In genomic region chr3R:14625215-14626156, dm6 we compare ENCODE assay signal across 1 fruit fly cellular context.
TF ChIP-seq lines count a peak whose summit lies in the region.

TSS of gene put (minus strand) at chr3R:14625703.
TSS of gene His4r (plus strand) at chr3R:14625755.

TF ChIP-seq in whole organism, embryonic, 481 proteins besides CTCF, POLR2A, EP300 and RAD21 (continued from another document and continues in another):
- TF ChIP-seq CG10565 (GFP tag; optimal IDR thresholded peaks at IDR 0.05; lab: Kevin White, UChicago) (no peak), Dfd (GFP tag; optimal IDR thresholded peaks at IDR 0.05; lab: Kevin White, UChicago) (no peak), CG7745 (tag; optimal IDR thresholded peaks at IDR 0.05; lab: Kevin White, UChicago) (no peak), B-H2 (GFP tag; optimal IDR thresholded peaks at IDR 0.05; lab: Kevin White, UChicago) (no peak), caup (GFP tag; optimal IDR thresholded peaks at IDR 0.05; lab: Kevin White, UChicago; ENCODE audit: severe bottlenecking) (no peak), CG7357 (GFP tag; IDR thresholded peaks at IDR 0.05; lab: Robert Waterston, UW) (no peak), CkIIα-i1 (GFP tag; IDR thresholded peaks at IDR 0.05; lab: Robert Waterston, UW) (no peak), CG5953 (GFP tag; IDR thresholded peaks at IDR 0.05; lab: Robert Waterston, UW) (no peak), slou (GFP tag; optimal IDR thresholded peaks at IDR 0.05; lab: Kevin White, UChicago) (no peak), CG18262 (tag; optimal IDR thresholded peaks at IDR 0.05; lab: Kevin White, UChicago) (no peak), Mrtf (GFP tag; IDR thresholded peaks at IDR 0.05; lab: Robert Waterston, UW) (no peak), ftz-f1 (GFP tag; optimal IDR thresholded peaks at IDR 0.05; lab: Kevin White, UChicago) (peak; percentile 1), CG17328 (GFP tag; IDR thresholded peaks at IDR 0.05; lab: Robert Waterston, UW) (no peak), CG7556 (GFP tag; optimal IDR thresholded peaks at IDR 0.05; lab: Kevin White, UChicago) (no peak), dm (GFP tag; optimal IDR thresholded peaks at IDR 0.05; lab: Kevin White, UChicago) (peak; percentile 37), tin (GFP tag; optimal IDR thresholded peaks at IDR 0.05; lab: Kevin White, UChicago) (peak; percentile 9), unpg (GFP tag; optimal IDR thresholded peaks at IDR 0.05; lab: Kevin White, UChicago) (peak; percentile 36), CG2712 (tag; optimal IDR thresholded peaks at IDR 0.05; lab: Kevin White, UChicago) (peak; percentile 40), CG42726 (GFP tag; IDR thresholded peaks at IDR 0.05; lab: Robert Waterston, UW; ENCODE audit: partially characterized antibody) (0 out of 2 replicates have a peak, but pooled peaks have one; percentile 16), CG7786 (GFP tag; optimal IDR thresholded peaks at IDR 0.05; lab: Kevin White, UChicago) (peak; percentile 18), CG1529 (GFP tag; optimal IDR thresholded peaks at IDR 0.05; lab: Kevin White, UChicago) (no peak), run (tag; optimal IDR thresholded peaks at IDR 0.05; lab: Kevin White, UChicago) (no peak), Chrac-16 (GFP tag; optimal IDR thresholded peaks at IDR 0.05; lab: Kevin White, UChicago) (no peak), Side (GFP tag; optimal IDR thresholded peaks at IDR 0.05; lab: Kevin White, UChicago) (peak; percentile 31), Fer1 (GFP tag; optimal IDR thresholded peaks at IDR 0.05; lab: Kevin White, UChicago) (no peak), CG15269 (tag; optimal IDR thresholded peaks at IDR 0.05; lab: Kevin White, UChicago) (no peak), Scr (GFP tag; IDR thresholded peaks at IDR 0.05; lab: Robert Waterston, UW; ENCODE audit: partially characterized antibody) (peak; percentile 59), exex (tag; optimal IDR thresholded peaks at IDR 0.05; lab: Kevin White, UChicago) (no peak), ab (GFP tag; optimal IDR thresholded peaks at IDR 0.05; lab: Kevin White, UChicago) (no peak), Hr39 (optimal IDR thresholded peaks at IDR 0.05; lab: Kevin White, UChicago) (no peak), CG2129 (GFP tag; IDR thresholded peaks at IDR 0.05; lab: Robert Waterston, UW; ENCODE audit: partially characterized antibody) (no peak), org-1 (GFP tag; optimal IDR thresholded peaks at IDR 0.05; lab: Kevin White, UChicago) (no peak), cato (GFP tag; optimal IDR thresholded peaks at IDR 0.05; lab: Kevin White, UChicago; ENCODE audit: borderline replicate concordance) (no peak), Blimp-1 (GFP tag; optimal IDR thresholded peaks at IDR 0.05; lab: Kevin White, UChicago) (no peak), Trl (optimal IDR thresholded peaks at IDR 0.05; lab: Kevin White, UChicago) (no peak), Trl (GFP tag; optimal IDR thresholded peaks at IDR 0.05; lab: Kevin White, UChicago) (no peak), slp2 (GFP tag; optimal IDR thresholded peaks at IDR 0.05; lab: Kevin White, UChicago) (no peak), Pdp1 (GFP tag; optimal IDR thresholded peaks at IDR 0.05; lab: Kevin White, UChicago) (peak in 1 of 2 experiments; percentile 26), CG16779 (GFP tag; IDR thresholded peaks at IDR 0.05; lab: Robert Waterston, UW) (no peak), CG10654 (GFP tag; optimal IDR thresholded peaks at IDR 0.05; lab: Kevin White, UChicago) (no peak), CG12744 (GFP tag; optimal IDR thresholded peaks at IDR 0.05; lab: Kevin White, UChicago) (no peak), CG3163 (GFP tag; optimal IDR thresholded peaks at IDR 0.05; lab: Kevin White, UChicago) (no peak), CG6654 (GFP tag; optimal IDR thresholded peaks at IDR 0.05; lab: Kevin White, UChicago) (no peak), CG12769 (tag; optimal IDR thresholded peaks at IDR 0.05; lab: Kevin White, UChicago) (peak; percentile 45), CG8765 (GFP tag; IDR thresholded peaks at IDR 0.05; lab: Robert Waterston, UW) (no peak), ind (GFP tag; optimal IDR thresholded peaks at IDR 0.05; lab: Kevin White, UChicago) (no peak), Dad (GFP tag; optimal IDR thresholded peaks at IDR 0.05; lab: Kevin White, UChicago) (no peak), chm (GFP tag; IDR thresholded peaks at IDR 0.05; lab: Robert Waterston, UW) (no peak), fd102C (GFP tag; optimal IDR thresholded peaks at IDR 0.05; lab: Kevin White, UChicago) (no peak), crp (GFP tag; optimal IDR thresholded peaks at IDR 0.05; lab: Kevin White, UChicago) (peak in 1 of 2 experiments; percentile 23), wdn (GFP tag; IDR thresholded peaks at IDR 0.05; lab: Robert Waterston, UW) (no peak), Sox100B (GFP tag; optimal IDR thresholded peaks at IDR 0.05; lab: Kevin White, UChicago) (no peak), CG14965 (GFP tag; optimal IDR thresholded peaks at IDR 0.05; lab: Kevin White, UChicago; ENCODE audit: borderline replicate concordance) (no peak), tap (tag; optimal IDR thresholded peaks at IDR 0.05; lab: Kevin White, UChicago) (no peak), fu2 (GFP tag; optimal IDR thresholded peaks at IDR 0.05; lab: Kevin White, UChicago) (no peak), NC2β (GFP tag; optimal IDR thresholded peaks at IDR 0.05; lab: Kevin White, UChicago) (peak; percentile 56), CG13296 (GFP tag; optimal IDR thresholded peaks at IDR 0.05; lab: Kevin White, UChicago) (no peak), grau (tag; optimal IDR thresholded peaks at IDR 0.05; lab: Kevin White, UChicago) (peak; percentile 14), CG6813 (GFP tag; optimal IDR thresholded peaks at IDR 0.05; lab: Kevin White, UChicago) (no peak), CG1603 (tag; optimal IDR thresholded peaks at IDR 0.05; lab: Kevin White, UChicago) (peak; percentile 81), CG2199 (GFP tag; IDR thresholded peaks at IDR 0.05; lab: Robert Waterston, UW) (no peak; the same call in 2 of the 3 replicates), fd3F (GFP tag; optimal IDR thresholded peaks at IDR 0.05; lab: Kevin White, UChicago) (no peak), tx (GFP tag; optimal IDR thresholded peaks at IDR 0.05; lab: Kevin White, UChicago) (no peak), CG14050 (GFP tag; IDR thresholded peaks at IDR 0.05; lab: Robert Waterston, UW) (no peak), Hsf (GFP tag; optimal IDR thresholded peaks at IDR 0.05; lab: Kevin White, UChicago) (peak; percentile 6), nmo (GFP tag; optimal IDR thresholded peaks at IDR 0.05; lab: Kevin White, UChicago) (peak; percentile 59), dysf (GFP tag; IDR thresholded peaks at IDR 0.05; lab: Robert Waterston, UW) (no peak), pita (GFP tag; optimal IDR thresholded peaks at IDR 0.05; lab: Kevin White, UChicago) (no peak), nau (GFP tag; optimal IDR thresholded peaks at IDR 0.05; lab: Kevin White, UChicago) (no peak), CG10321 (GFP tag; IDR thresholded peaks at IDR 0.05; lab: Robert Waterston, UW) (no peak), Bgb (GFP tag; IDR thresholded peaks at IDR 0.05; lab: Robert Waterston, UW; ENCODE audit: partially characterized antibody) (peak; percentile 70; the same call in 1 of the 2 replicates), pho (GFP tag; optimal IDR thresholded peaks at IDR 0.05; lab: Kevin White, UChicago) (no peak), danr (GFP tag; IDR thresholded peaks at IDR 0.05; lab: Robert Waterston, UW) (no peak), CG8924 (tag; optimal IDR thresholded peaks at IDR 0.05; lab: Kevin White, UChicago) (peak; percentile 44), oc (tag; optimal IDR thresholded peaks at IDR 0.05; lab: Kevin White, UChicago) (no peak), Asciz (GFP tag; optimal IDR thresholded peaks at IDR 0.05; lab: Kevin White, UChicago) (no peak), eyg (GFP tag; optimal IDR thresholded peaks at IDR 0.05; lab: Kevin White, UChicago) (no peak), eve (GFP tag; optimal IDR thresholded peaks at IDR 0.05; lab: Kevin White, UChicago) (no peak), CG4707 (GFP tag; optimal IDR thresholded peaks at IDR 0.05; lab: Kevin White, UChicago) (no peak), CG17612 (GFP tag; IDR thresholded peaks at IDR 0.05; lab: Robert Waterston, UW) (no peak), pum (GFP tag; optimal IDR thresholded peaks at IDR 0.05; lab: Kevin White, UChicago) (no peak), CrebB (tag; optimal IDR thresholded peaks at IDR 0.05; lab: Kevin White, UChicago) (peak; percentile 45), CG3995 (GFP tag; optimal IDR thresholded peaks at IDR 0.05; lab: Kevin White, UChicago) (no peak), CG18476 (GFP tag; optimal IDR thresholded peaks at IDR 0.05; lab: Kevin White, UChicago) (no peak), mirr (GFP tag; optimal IDR thresholded peaks at IDR 0.05; lab: Kevin White, UChicago) (no peak), ato (GFP tag; IDR thresholded peaks at IDR 0.05; lab: Robert Waterston, UW; ENCODE audit: partially characterized antibody) (no peak), Doc3 (GFP tag; IDR thresholded peaks at IDR 0.05; lab: Robert Waterston, UW; ENCODE audit: partially characterized antibody) (0 out of 3 replicates have a peak, but pooled peaks have one; percentile 25), CG13624 (GFP tag; optimal IDR thresholded peaks at IDR 0.05; lab: Kevin White, UChicago) (peak; percentile 49), bowl (GFP tag; IDR thresholded peaks at IDR 0.05; lab: Robert Waterston, UW) (no peak), Rx (GFP tag; IDR thresholded peaks at IDR 0.05; lab: Robert Waterston, UW) (no peak), lov (optimal IDR thresholded peaks at IDR 0.05; lab: Kevin White, UChicago) (no peak), lov (GFP tag; IDR thresholded peaks at IDR 0.05; lab: Robert Waterston, UW) (0 out of 3 replicates have a peak, but pooled peaks have one; percentile 50), pnt (GFP tag; optimal IDR thresholded peaks at IDR 0.05; lab: Kevin White, UChicago) (no peak), zen (tag; optimal IDR thresholded peaks at IDR 0.05; lab: Kevin White, UChicago) (no peak), Sox102F (GFP tag; optimal IDR thresholded peaks at IDR 0.05; lab: Kevin White, UChicago) (no peak), CG15601 (tag; optimal IDR thresholded peaks at IDR 0.05; lab: Kevin White, UChicago) (peak; percentile 41), CG12942 (GFP tag; optimal IDR thresholded peaks at IDR 0.05; lab: Kevin White, UChicago) (no peak), pros (GFP tag; optimal IDR thresholded peaks at IDR 0.05; lab: Kevin White, UChicago) (peak; percentile 13), sens (GFP tag; lab: Kevin White, UChicago) (peak; percentile 93), tna (GFP tag; IDR thresholded peaks at IDR 0.05; lab: Robert Waterston, UW; ENCODE audit: partially characterized antibody) (peak; percentile 62), Taf1 (GFP tag; IDR thresholded peaks at IDR 0.05; lab: Robert Waterston, UW) (no peak), Doc2 (GFP tag; IDR thresholded peaks at IDR 0.05; lab: Robert Waterston, UW) (no peak), z (GFP tag; IDR thresholded peaks at IDR 0.05; lab: Robert Waterston, UW) (no peak), ems (GFP tag; optimal IDR thresholded peaks at IDR 0.05; lab: Kevin White, UChicago) (no peak), Deaf1 (tag; optimal IDR thresholded peaks at IDR 0.05; lab: Kevin White, UChicago) (peak; percentile 51), Kr (GFP tag; optimal IDR thresholded peaks at IDR 0.05; lab: Kevin White, UChicago) (no peak), CG6765 (GFP tag; optimal IDR thresholded peaks at IDR 0.05; lab: Kevin White, UChicago) (peak; percentile 10), CG11398 (GFP tag; optimal IDR thresholded peaks at IDR 0.05; lab: Kevin White, UChicago) (no peak), br (optimal IDR thresholded peaks at IDR 0.05; lab: Kevin White, UChicago) (no peak), PHDP (tag; optimal IDR thresholded peaks at IDR 0.05; lab: Kevin White, UChicago) (no peak), CG4820 (GFP tag; optimal IDR thresholded peaks at IDR 0.05; lab: Kevin White, UChicago) (no peak), Nf-YC (tag; optimal IDR thresholded peaks at IDR 0.05; lab: Kevin White, UChicago) (peak; percentile 30), pb (GFP tag; optimal IDR thresholded peaks at IDR 0.05; lab: Kevin White, UChicago) (no peak), dmrt11E (tag; optimal IDR thresholded peaks at IDR 0.05; lab: Kevin White, UChicago) (no peak), YL-1 (GFP tag; optimal IDR thresholded peaks at IDR 0.05; lab: Kevin White, UChicago) (peak; percentile 92), CG32532 (GFP tag; IDR thresholded peaks at IDR 0.05; lab: Robert Waterston, UW) (peak; percentile 19; the same call in 1 of the 2 replicates), pfk (GFP tag; optimal IDR thresholded peaks at IDR 0.05; lab: Kevin White, UChicago) (no peak), cwo (GFP tag; optimal IDR thresholded peaks at IDR 0.05; lab: Kevin White, UChicago) (no peak), crol (GFP tag; IDR thresholded peaks at IDR 0.05; lab: Robert Waterston, UW) (no peak), Usf (GFP tag; optimal IDR thresholded peaks at IDR 0.05; lab: Kevin White, UChicago) (no peak), hkb (optimal IDR thresholded peaks at IDR 0.05; lab: Kevin White, UChicago) (no peak), hkb (GFP tag; IDR thresholded peaks at IDR 0.05; lab: Robert Waterston, UW) (no peak), CG17802 (tag; optimal IDR thresholded peaks at IDR 0.05; lab: Kevin White, UChicago) (peak; percentile 42), CG12104 (GFP tag; optimal IDR thresholded peaks at IDR 0.05; lab: Kevin White, UChicago) (no peak), seq (GFP tag; IDR thresholded peaks at IDR 0.05; lab: Robert Waterston, UW) (peak; percentile 9; the same call in 1 of the 2 replicates), CG4404 (GFP tag; IDR thresholded peaks at IDR 0.05; lab: Robert Waterston, UW) (no peak), CG17568 (GFP tag; optimal IDR thresholded peaks at IDR 0.05; lab: Kevin White, UChicago) (no peak), Atf3 (GFP tag; optimal IDR thresholded peaks at IDR 0.05; lab: Kevin White, UChicago) (no peak), CHES-1-like (GFP tag; optimal IDR thresholded peaks at IDR 0.05; lab: Kevin White, UChicago) (peak; percentile 49), nom (GFP tag; optimal IDR thresholded peaks at IDR 0.05; lab: Kevin White, UChicago) (peak; percentile 47), stwl (tag; optimal IDR thresholded peaks at IDR 0.05; lab: Kevin White, UChicago) (peak; percentile 70), Meics (GFP tag; optimal IDR thresholded peaks at IDR 0.05; lab: Kevin White, UChicago) (peak; percentile 48), Jarid2 (GFP tag; optimal IDR thresholded peaks at IDR 0.05; lab: Kevin White, UChicago) (peak; percentile 57), gfzf (GFP tag; optimal IDR thresholded peaks at IDR 0.05; lab: Kevin White, UChicago) (peak; percentile 95), zfh1 (GFP tag; IDR thresholded peaks at IDR 0.05; lab: Robert Waterston, UW) (no peak), Dip3 (GFP tag; optimal IDR thresholded peaks at IDR 0.05; lab: Kevin White, UChicago) (no peak)
